ENCODE assay signal across 5 fruit fly cellular contexts in genomic region chrX:14237873-14238394, dm6.
A peak's percentile ranks its signal among the peaks of the same experiment; 100 is the strongest.
TF ChIP-seq lines count a peak whose summit lies in the region.

Fbxl4 (minus strand) TSS chrX:14237923.
Dus2 (plus strand) TSS chrX:14237988.

TF ChIP-seq in whole organism, adult, 20 proteins besides CTCF, POLR2A, EP300 and RAD21 (continued from another document):
- TF ChIP-seq Clk (GFP tag; optimal IDR thresholded peaks at IDR 0.05; lab: Kevin White, UChicago) = peak; percentile 63
- TF ChIP-seq CG33017 (tag; optimal IDR thresholded peaks at IDR 0.05; lab: Kevin White, UChicago) = peak; percentile 61
TF ChIP-seq in whole organism, adult: peak in this region for 16.

TF ChIP-seq in whole organism, embryonic, 481 proteins besides CTCF, POLR2A, EP300 and RAD21 (continued from another document and continues in another):
- peak; percentile 61 for TF ChIP-seq emc (GFP tag; optimal IDR thresholded peaks at IDR 0.05; lab: Kevin White, UChicago)
- peak; percentile 7 to 77 for TF ChIP-seq crp (GFP tag; optimal IDR thresholded peaks at IDR 0.05; lab: Kevin White, UChicago)
- peak; percentile 81 for TF ChIP-seq YL-1 (GFP tag; optimal IDR thresholded peaks at IDR 0.05; lab: Kevin White, UChicago)
- TF ChIP-seq Hmx (GFP tag; optimal IDR thresholded peaks at IDR 0.05; lab: Kevin White, UChicago) = peak; percentile 84
- TF ChIP-seq gsb-n (tag; optimal IDR thresholded peaks at IDR 0.05; lab: Kevin White, UChicago) = peak; percentile 75
- peak; percentile 96 for TF ChIP-seq CG17361 (GFP tag; IDR thresholded peaks at IDR 0.05; lab: Robert Waterston, UW)
- TF ChIP-seq salm (tag; optimal IDR thresholded peaks at IDR 0.05; lab: Kevin White, UChicago) = peak; percentile 69
- TF ChIP-seq shn (GFP tag; optimal IDR thresholded peaks at IDR 0.05; lab: Kevin White, UChicago) = peak; percentile 94
- peak; percentile 87 for TF ChIP-seq unpg (GFP tag; optimal IDR thresholded peaks at IDR 0.05; lab: Kevin White, UChicago)
- peak; percentile 92 for TF ChIP-seq Mrtf (GFP tag; IDR thresholded peaks at IDR 0.05; lab: Robert Waterston, UW)
- TF ChIP-seq Sry-δ (GFP tag; optimal IDR thresholded peaks at IDR 0.05; lab: Kevin White, UChicago) = peak; percentile 66
- peak; percentile 89 for TF ChIP-seq CG3281 (GFP tag; optimal IDR thresholded peaks at IDR 0.05; lab: Kevin White, UChicago)
- peak; percentile 71 for TF ChIP-seq CG7987 (GFP tag; optimal IDR thresholded peaks at IDR 0.05; lab: Kevin White, UChicago)
- TF ChIP-seq ems (GFP tag; optimal IDR thresholded peaks at IDR 0.05; lab: Kevin White, UChicago) = peak; percentile 90
- TF ChIP-seq toy (GFP tag; IDR thresholded peaks at IDR 0.05; lab: Robert Waterston, UW) = peak; percentile 74
- peak; percentile 84 for TF ChIP-seq CG13296 (GFP tag; optimal IDR thresholded peaks at IDR 0.05; lab: Kevin White, UChicago)
- TF ChIP-seq exex (tag; optimal IDR thresholded peaks at IDR 0.05; lab: Kevin White, UChicago) = no peak
- TF ChIP-seq sna (GFP tag; IDR thresholded peaks at IDR 0.05; lab: Robert Waterston, UW; ENCODE audit: partially characterized antibody) = no peak
- peak; percentile 97 for TF ChIP-seq Gug (GFP tag; IDR thresholded peaks at IDR 0.05; lab: Robert Waterston, UW)
- TF ChIP-seq CG32772 (GFP tag; IDR thresholded peaks at IDR 0.05; lab: Robert Waterston, UW) = peak; percentile 92
- TF ChIP-seq CG17385 (GFP tag; optimal IDR thresholded peaks at IDR 0.05; lab: Kevin White, UChicago) = peak; percentile 81
- TF ChIP-seq trh (GFP tag; optimal IDR thresholded peaks at IDR 0.05; lab: Kevin White, UChicago) = peak; percentile 74
- TF ChIP-seq Side (GFP tag; optimal IDR thresholded peaks at IDR 0.05; lab: Kevin White, UChicago) = peak; percentile 88
- peak; percentile 93 for TF ChIP-seq HLH54F (GFP tag; optimal IDR thresholded peaks at IDR 0.05; lab: Kevin White, UChicago)
- TF ChIP-seq CG7372 (GFP tag; IDR thresholded peaks at IDR 0.05; lab: Robert Waterston, UW) = peak; percentile 90
- TF ChIP-seq Mes4 (GFP tag; optimal IDR thresholded peaks at IDR 0.05; lab: Kevin White, UChicago) = peak; percentile 89
- peak; percentile 83 for TF ChIP-seq Fer2 (tag; optimal IDR thresholded peaks at IDR 0.05; lab: Kevin White, UChicago)
- TF ChIP-seq cas (GFP tag; IDR thresholded peaks at IDR 0.05; lab: Robert Waterston, UW) = peak; percentile 79
- peak; percentile 95 for TF ChIP-seq CG4820 (GFP tag; optimal IDR thresholded peaks at IDR 0.05; lab: Kevin White, UChicago)
- peak; percentile 81 for TF ChIP-seq disco-r (GFP tag; optimal IDR thresholded peaks at IDR 0.05; lab: Kevin White, UChicago)
- peak; percentile 74 for TF ChIP-seq sqz (GFP tag; optimal IDR thresholded peaks at IDR 0.05; lab: Kevin White, UChicago)
- peak; percentile 92 for TF ChIP-seq tio (GFP tag; optimal IDR thresholded peaks at IDR 0.05; lab: Kevin White, UChicago)

TF ChIP-seq in whole organism, prepupa, 60 proteins besides CTCF, POLR2A, EP300 and RAD21 (continued from another document and continues in another):
- TF ChIP-seq CG11762 (GFP tag; optimal IDR thresholded peaks at IDR 0.05; lab: Kevin White, UChicago; ENCODE audit: insufficient read depth) = peak; percentile 82
- TF ChIP-seq cyc (GFP tag; optimal IDR thresholded peaks at IDR 0.05; lab: Kevin White, UChicago) = peak; percentile 93
- peak; percentile 84 for TF ChIP-seq CG6792 (GFP tag; optimal IDR thresholded peaks at IDR 0.05; lab: Kevin White, UChicago)
- peak; percentile 89 for TF ChIP-seq eg (GFP tag; IDR thresholded peaks at IDR 0.05; lab: Robert Waterston, UW)
- TF ChIP-seq CG7368 (GFP tag; optimal IDR thresholded peaks at IDR 0.05; lab: Kevin White, UChicago) = peak; percentile 84
- TF ChIP-seq fkh (GFP tag; optimal IDR thresholded peaks at IDR 0.05; lab: Kevin White, UChicago) = no peak
- peak; percentile 92 for TF ChIP-seq CG3919 (GFP tag; optimal IDR thresholded peaks at IDR 0.05; lab: Kevin White, UChicago)
- TF ChIP-seq Blimp-1 (GFP tag; optimal IDR thresholded peaks at IDR 0.05; lab: Kevin White, UChicago) = peak; percentile 68
- TF ChIP-seq svp (GFP tag; lab: Kevin White, UChicago) = peak; percentile 96
- TF ChIP-seq CG6808 (GFP tag; optimal IDR thresholded peaks at IDR 0.05; lab: Kevin White, UChicago) = peak; percentile 81
- peak; percentile 88 for TF ChIP-seq achi (GFP tag; optimal IDR thresholded peaks at IDR 0.05; lab: Kevin White, UChicago)
- peak; percentile 90 for TF ChIP-seq CG32006 (GFP tag; optimal IDR thresholded peaks at IDR 0.05; lab: Kevin White, UChicago)
- TF ChIP-seq CG10669 (GFP tag; optimal IDR thresholded peaks at IDR 0.05; lab: Kevin White, UChicago) = peak; percentile 84
- TF ChIP-seq Eip78C (GFP tag; lab: Kevin White, UChicago) = peak; percentile 96
- peak; percentile 76 for TF ChIP-seq CG1621 (tag; optimal IDR thresholded peaks at IDR 0.05; lab: Kevin White, UChicago)
- TF ChIP-seq Gug (GFP tag; IDR thresholded peaks at IDR 0.05; lab: Robert Waterston, UW) = peak; percentile 77
- TF ChIP-seq CG10631 (GFP tag; optimal IDR thresholded peaks at IDR 0.05; lab: Kevin White, UChicago) = peak; percentile 93
- peak; percentile 80 for TF ChIP-seq CG11294 (GFP tag; IDR thresholded peaks at IDR 0.05; lab: Robert Waterston, UW)
- peak; percentile 52 for TF ChIP-seq CG6854 (GFP tag; optimal IDR thresholded peaks at IDR 0.05; lab: Kevin White, UChicago)
- peak; percentile 67 to 82 for TF ChIP-seq ss (GFP tag; optimal IDR thresholded peaks at IDR 0.05; lab: Kevin White, UChicago)
- peak; percentile 93 for TF ChIP-seq Hr4 (GFP tag; optimal IDR thresholded peaks at IDR 0.05; lab: Kevin White, UChicago)
- TF ChIP-seq esn (GFP tag; optimal IDR thresholded peaks at IDR 0.05; lab: Kevin White, UChicago) = peak; percentile 93
- TF ChIP-seq Sox14 (GFP tag; optimal IDR thresholded peaks at IDR 0.05; lab: Kevin White, UChicago) = peak; percentile 96
- peak; percentile 87 for TF ChIP-seq CG3032 (tag; optimal IDR thresholded peaks at IDR 0.05; lab: Kevin White, UChicago)
- peak; percentile 83 for TF ChIP-seq CG8632 (GFP tag; optimal IDR thresholded peaks at IDR 0.05; lab: Kevin White, UChicago)
- peak; percentile 43 for TF ChIP-seq CG9139 (GFP tag; optimal IDR thresholded peaks at IDR 0.05; lab: Kevin White, UChicago)
- peak; percentile 93 for TF ChIP-seq pdm3 (GFP tag; optimal IDR thresholded peaks at IDR 0.05; lab: Kevin White, UChicago)
- TF ChIP-seq salr (GFP tag; optimal IDR thresholded peaks at IDR 0.05; lab: Kevin White, UChicago) = peak; percentile 73 to 89
- peak; percentile 94 for TF ChIP-seq Hr39 (GFP tag; optimal IDR thresholded peaks at IDR 0.05; lab: Kevin White, UChicago)
- no peak for TF ChIP-seq CG16779 (tag; optimal IDR thresholded peaks at IDR 0.05; lab: Kevin White, UChicago)
- TF ChIP-seq Ets21C (GFP tag; optimal IDR thresholded peaks at IDR 0.05; lab: Kevin White, UChicago) = peak; percentile 91
- TF ChIP-seq acj6 (GFP tag; optimal IDR thresholded peaks at IDR 0.05; lab: Kevin White, UChicago) = peak; percentile 94
- no peak for TF ChIP-seq vri (GFP tag; optimal IDR thresholded peaks at IDR 0.05; lab: Kevin White, UChicago)
- peak; percentile 75 for TF ChIP-seq CG6276 (GFP tag; optimal IDR thresholded peaks at IDR 0.05; lab: Kevin White, UChicago)

TF ChIP-seq in whole organism, pupa, 21 proteins besides CTCF, POLR2A, EP300 and RAD21 (continued from another document):
- TF ChIP-seq CG10348 (GFP tag; IDR thresholded peaks at IDR 0.05; lab: Robert Waterston, UW) = peak; percentile 41; the same call in 1 of the 2 replicates
TF ChIP-seq in whole organism, pupa: peak in this region for 16.

TF ChIP-seq in whole organism, wandering third instar larva, 38 proteins besides CTCF, POLR2A, EP300 and RAD21 (continued from another document):
- TF ChIP-seq foxo (GFP tag; optimal IDR thresholded peaks at IDR 0.05; lab: Kevin White, UChicago) = peak in 1 of 2 experiments; percentile 94
- TF ChIP-seq OdsH (GFP tag; optimal IDR thresholded peaks at IDR 0.05; lab: Kevin White, UChicago) = peak; percentile 77
- peak; percentile 71 for TF ChIP-seq GATAd (GFP tag; optimal IDR thresholded peaks at IDR 0.05; lab: Kevin White, UChicago)
- peak; percentile 27 for TF ChIP-seq Mio (GFP tag; optimal IDR thresholded peaks at IDR 0.05; lab: Kevin White, UChicago)
- TF ChIP-seq usp (GFP tag; optimal IDR thresholded peaks at IDR 0.05; lab: Kevin White, UChicago) = no peak
- peak; percentile 46 for TF ChIP-seq Myc (optimal IDR thresholded peaks at IDR 0.05; lab: Kevin White, UChicago)
- TF ChIP-seq pan (optimal IDR thresholded peaks at IDR 0.05; lab: Kevin White, UChicago) = no peak
- peak; percentile 94 for TF ChIP-seq sv (GFP tag; optimal IDR thresholded peaks at IDR 0.05; lab: Kevin White, UChicago)
- no peak for TF ChIP-seq Hr83 (GFP tag; optimal IDR thresholded peaks at IDR 0.05; lab: Kevin White, UChicago; ENCODE audit: poor library complexity, severe bottlenecking)
- no peak for TF ChIP-seq lola (GFP tag; optimal IDR thresholded peaks at IDR 0.05; lab: Kevin White, UChicago)
- no peak for TF ChIP-seq Rel (GFP tag; optimal IDR thresholded peaks at IDR 0.05; lab: Kevin White, UChicago)
- TF ChIP-seq Rel (tag; optimal IDR thresholded peaks at IDR 0.05; lab: Kevin White, UChicago) = peak; percentile 56
- TF ChIP-seq HLH106 (tag; optimal IDR thresholded peaks at IDR 0.05; lab: Kevin White, UChicago) = peak; percentile 89
- peak; percentile 85 for TF ChIP-seq br (GFP tag; optimal IDR thresholded peaks at IDR 0.05; lab: Kevin White, UChicago)
- no peak for TF ChIP-seq Hnf4 (GFP tag; optimal IDR thresholded peaks at IDR 0.05; lab: Kevin White, UChicago)
- peak; percentile 82 for TF ChIP-seq psq (GFP tag; optimal IDR thresholded peaks at IDR 0.05; lab: Kevin White, UChicago)
- no peak for TF ChIP-seq N (GFP tag; optimal IDR thresholded peaks at IDR 0.05; lab: Kevin White, UChicago)
